Worm (Caenorhabditis elegans): ENCODE measurements around the gene ZK813.3.

ZK813.3 gene

ce11 chrX:3441539-3441938 is at the start of gene ZK813.3:
Gene ZK813.3 (plus strand): TSS chrX:3441839.
- TF ChIP-seq him-1 (tag; optimal IDR thresholded peaks at IDR 0.05) (no peak), W03F9.2 (tag; optimal IDR thresholded peaks at IDR 0.05) (no peak), dao-5 (tag; optimal IDR thresholded peaks at IDR 0.05) (no peak)

- TF ChIP-seq W03F9.2 (tag; optimal IDR thresholded peaks at IDR 0.05), result no peak
- TF ChIP-seq him-1 (tag; optimal IDR thresholded peaks at IDR 0.05), result no peak
- no peak for TF ChIP-seq dao-5 (tag; optimal IDR thresholded peaks at IDR 0.05)
These were observed 48.1 kb upstream of the ZK813.3 start, which contains the start of gene slcf-2 for ce11 chrX:3393562-3393961. Gene slcf-2 (plus strand): TSS chrX:3393862.

ce11 chrX:3396735-3397134 is 44.9 kb upstream of the ZK813.3 start:
- TF ChIP-seq W03F9.2 (tag; optimal IDR thresholded peaks at IDR 0.05) (no peak), him-1 (tag; optimal IDR thresholded peaks at IDR 0.05) (no peak), dao-5 (tag; optimal IDR thresholded peaks at IDR 0.05) (no peak)

DNA sequence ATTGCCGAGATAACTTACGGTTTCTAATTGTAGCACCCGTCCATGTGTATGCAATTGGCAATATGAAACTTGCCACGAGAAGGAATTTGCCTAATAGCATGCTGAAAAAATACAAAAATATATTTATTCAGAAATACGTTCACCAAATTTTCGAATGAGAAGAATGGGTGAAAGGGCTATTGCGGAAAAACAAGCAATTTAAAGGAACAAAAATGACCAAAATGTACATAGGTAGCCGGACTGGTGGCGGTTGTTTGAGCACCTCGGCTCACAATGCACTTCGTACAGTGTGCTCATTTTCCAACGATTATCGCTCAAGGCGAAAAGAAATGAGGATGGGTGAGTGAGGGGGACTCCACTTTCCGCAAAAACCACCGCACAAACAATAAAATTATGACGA is 41.7 kb upstream of the ZK813.3 start, which contains the start of gene cht-1:
Gene cht-1, minus strand, starts transcription at position 101 of the 400 bp plus-strand sequence.
- TF ChIP-seq W03F9.2 (tag; optimal IDR thresholded peaks at IDR 0.05), result no peak
- no peak for TF ChIP-seq him-1 (tag; optimal IDR thresholded peaks at IDR 0.05)
- no peak for TF ChIP-seq dao-5 (tag; optimal IDR thresholded peaks at IDR 0.05)

- TF ChIP-seq W03F9.2 (tag; optimal IDR thresholded peaks at IDR 0.05) (no peak), dao-5 (tag; optimal IDR thresholded peaks at IDR 0.05) (no peak), him-1 (tag; optimal IDR thresholded peaks at IDR 0.05) (no peak)
These were observed 41.3 kb upstream of the ZK813.3 start for ce11 chrX:3400387-3400786.

ce11 chrX:3401701-3402100 is 39.9 kb upstream of the ZK813.3 start, which contains the start of gene C04F6.9:
Gene C04F6.9 (plus strand): TSS chrX:3402001.
- TF ChIP-seq dao-5 (tag; optimal IDR thresholded peaks at IDR 0.05), result no peak
- no peak for TF ChIP-seq him-1 (tag; optimal IDR thresholded peaks at IDR 0.05)
- TF ChIP-seq W03F9.2 (tag; optimal IDR thresholded peaks at IDR 0.05), result no peak

DNA sequence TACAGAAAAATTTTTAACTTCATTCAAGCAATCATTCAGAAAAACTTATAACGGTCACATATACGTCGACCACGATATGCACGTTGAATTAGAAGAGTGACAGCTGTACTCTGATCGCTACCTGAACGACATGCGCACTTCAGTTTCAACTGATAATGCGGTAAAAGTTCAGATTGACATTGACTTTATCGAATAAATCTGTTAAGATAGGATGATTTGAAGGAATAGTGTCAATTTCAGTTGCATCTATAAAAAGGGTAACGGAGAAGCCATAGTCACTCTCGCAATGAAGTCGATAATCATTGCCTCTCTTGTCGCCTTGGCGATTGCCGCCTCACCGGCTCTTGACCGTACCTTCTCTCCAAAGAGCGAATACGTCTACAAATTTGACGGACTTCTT is 38.4 kb upstream of the ZK813.3 start, which contains the start of gene vit-5:
Gene vit-5, plus strand, starts transcription at position 277 of the 400 bp plus-strand sequence.
- TF ChIP-seq dao-5 (tag; optimal IDR thresholded peaks at IDR 0.05) (no peak), W03F9.2 (tag; optimal IDR thresholded peaks at IDR 0.05) (no peak), him-1 (tag; optimal IDR thresholded peaks at IDR 0.05) (no peak)

DNA sequence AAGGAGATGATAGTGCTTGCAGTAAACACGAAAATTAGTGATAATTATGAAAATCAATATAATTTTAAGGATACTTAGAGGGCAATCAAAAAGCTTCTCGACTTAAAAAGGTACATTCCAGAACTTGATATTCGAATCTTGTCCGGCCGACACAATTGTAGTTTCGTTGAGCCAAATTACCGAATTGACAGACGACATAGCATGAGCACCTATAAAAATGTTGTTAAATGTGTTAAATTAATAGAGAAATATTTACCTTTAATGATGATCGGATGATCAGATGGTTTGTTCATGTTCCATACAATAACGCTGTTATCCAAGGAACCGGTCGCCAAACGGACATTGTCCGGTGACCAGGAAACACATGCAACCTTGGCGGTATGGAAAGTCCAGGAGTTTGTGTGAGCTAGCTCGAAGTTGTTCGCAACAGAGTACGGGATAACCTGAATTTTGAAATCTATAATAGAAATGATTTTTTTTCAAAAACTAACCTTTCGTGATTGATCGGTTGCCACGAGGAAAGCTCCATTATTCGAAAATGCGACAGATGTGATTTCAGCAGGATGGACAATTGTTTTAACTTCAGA is 32.8 kb upstream of the ZK813.3 start:
- TF ChIP-seq W03F9.2 (tag; optimal IDR thresholded peaks at IDR 0.05), result no peak

- no peak for TF ChIP-seq W03F9.2 (tag; optimal IDR thresholded peaks at IDR 0.05)
- TF ChIP-seq dao-5 (tag; optimal IDR thresholded peaks at IDR 0.05), result no peak
- no peak for TF ChIP-seq him-1 (tag; optimal IDR thresholded peaks at IDR 0.05)
These were observed 30.0 kb upstream of the ZK813.3 start, which contains the start of gene unc-78 for ce11 chrX:3411565-3412022. Gene unc-78 (minus strand): TSS chrX:3411615.

DNA sequence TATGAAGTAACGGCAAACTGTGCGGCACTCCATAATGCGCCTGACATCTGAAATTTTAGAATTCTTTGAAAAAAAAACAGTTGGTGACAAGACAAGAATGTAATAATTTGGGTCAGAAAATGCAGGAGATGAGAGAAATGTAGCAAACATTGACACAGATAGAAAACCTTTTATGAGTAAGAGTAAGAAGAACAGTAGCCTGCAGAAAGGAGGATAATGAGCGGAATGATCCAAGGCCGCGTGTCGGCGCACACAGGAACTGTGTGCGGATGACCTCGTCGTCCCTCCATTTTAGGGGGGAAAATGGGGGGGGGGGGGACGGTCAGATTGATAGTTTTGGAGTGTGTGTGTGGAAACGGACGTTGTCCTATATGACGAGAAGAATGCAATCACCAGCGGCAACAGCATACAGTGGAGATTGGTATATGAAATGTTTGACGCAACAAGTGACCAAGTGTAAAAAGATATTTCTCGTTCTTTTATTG is 26.9 kb upstream of the ZK813.3 start, which contains the start of gene dhs-27:
Gene dhs-27, minus strand, starts transcription at position 51 of the 485 bp plus-strand sequence.
- TF ChIP-seq W03F9.2 (tag; optimal IDR thresholded peaks at IDR 0.05) (no peak), dao-5 (tag; optimal IDR thresholded peaks at IDR 0.05) (no peak), him-1 (tag; optimal IDR thresholded peaks at IDR 0.05) (no peak)

- TF ChIP-seq W03F9.2 (tag; optimal IDR thresholded peaks at IDR 0.05), result no peak
- TF ChIP-seq him-1 (tag; optimal IDR thresholded peaks at IDR 0.05), result no peak
- no peak for TF ChIP-seq dao-5 (tag; optimal IDR thresholded peaks at IDR 0.05)
These were observed 25.6 kb upstream of the ZK813.3 start for ce11 chrX:3416063-3416462.

DNA sequence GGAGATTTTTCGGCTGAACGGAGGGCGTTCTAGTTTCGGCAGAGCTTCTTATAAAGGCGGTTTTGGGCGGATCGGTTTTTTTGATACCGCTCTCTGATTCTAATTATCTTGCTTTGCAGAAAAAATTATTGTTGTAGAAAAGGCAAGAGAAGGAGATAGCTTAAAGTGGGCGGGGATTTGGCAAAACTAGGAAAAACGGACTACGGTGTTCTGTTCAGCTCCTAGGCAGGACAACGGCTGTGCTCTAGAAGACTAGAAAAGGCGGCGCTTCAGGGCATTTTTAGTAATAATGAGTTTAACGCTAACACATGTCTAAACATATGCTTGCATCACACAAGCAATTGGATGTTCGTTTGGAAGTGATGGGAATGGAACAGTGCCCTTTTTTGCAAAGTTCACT is 22.6 kb upstream of the ZK813.3 start, which contains the start of gene C04F6.7:
Gene C04F6.7, minus strand, starts transcription at position 101 of the 400 bp plus-strand sequence.
- no peak for TF ChIP-seq dao-5 (tag; optimal IDR thresholded peaks at IDR 0.05)
- TF ChIP-seq W03F9.2 (tag; optimal IDR thresholded peaks at IDR 0.05), result no peak
- TF ChIP-seq him-1 (tag; optimal IDR thresholded peaks at IDR 0.05), result no peak

ce11 chrX:3424516-3424915 is 17.1 kb upstream of the ZK813.3 start, which contains the start of gene ZK813.6:
Gene ZK813.6 (plus strand): TSS chrX:3424816.
- no peak for TF ChIP-seq him-1 (tag; optimal IDR thresholded peaks at IDR 0.05)
- no peak for TF ChIP-seq W03F9.2 (tag; optimal IDR thresholded peaks at IDR 0.05)
- TF ChIP-seq dao-5 (tag; optimal IDR thresholded peaks at IDR 0.05), result no peak

- TF ChIP-seq dao-5 (tag; optimal IDR thresholded peaks at IDR 0.05), result no peak
- TF ChIP-seq him-1 (tag; optimal IDR thresholded peaks at IDR 0.05), result no peak
- TF ChIP-seq W03F9.2 (tag; optimal IDR thresholded peaks at IDR 0.05), result no peak
These were observed 12.5 kb upstream of the ZK813.3 start for ce11 chrX:3429122-3429521.

Data from whole organism, L4/young adult.